Fruit fly (Drosophila melanogaster) whole organism, embryonic: Measurements from ENCODE around the gene CG10866.
A peak's percentile ranks its signal among the peaks of the same experiment; 100 is the strongest.

Experiments
- Ada2b ChIP-seq: fragments of 200-800 bp; sonication (Bioruptor generic); IDR thresholded peaks from 2 replicates; pipeline ENCODE4 v1.3.6; 2022; ENCODE audit warnings: missing biosample characterization, missing genetic modification characterization
- CG10366 ChIP-seq: fragments of 200-800 bp; sonication (Bioruptor generic); IDR thresholded peaks from 2 replicates; pipeline ENCODE4 v1.3.6; 2022; ENCODE audit warnings: missing biosample characterization, missing genetic modification characterization
- CG10979 ChIP-seq: fragments of 200-800 bp; sonication (Bioruptor generic); optimal IDR thresholded peaks from 2 replicates; lab custom pipeline; 2018; ENCODE audit warnings: missing biosample characterization, mild to moderate bottlenecking, missing genetic modification characterization, moderate library complexity
- CG11398 ChIP-seq: fragments of 200-800 bp; sonication (Bioruptor generic); optimal IDR thresholded peaks from 2 replicates; lab custom pipeline; 2016; ENCODE audit warnings: missing biosample characterization, missing genetic modification characterization
- CG11723 ChIP-seq: fragments of 200-800 bp; sonication (Bioruptor generic); optimal IDR thresholded peaks from 2 replicates; lab custom pipeline; 2017; ENCODE audit warnings: missing biosample characterization, mild to moderate bottlenecking, missing genetic modification characterization
- CG13624 ChIP-seq: fragments of 200-800 bp; sonication (Bioruptor generic); optimal IDR thresholded peaks from 2 replicates; lab custom pipeline; 2016; ENCODE audit warnings: missing biosample characterization, missing genetic modification characterization
- CG13775 ChIP-seq: fragments of 200-800 bp; sonication (Bioruptor generic); optimal IDR thresholded peaks from 3 replicates; lab custom pipeline; 2017; ENCODE audit warnings: missing biosample characterization, mild to moderate bottlenecking, missing genetic modification characterization
- CG13894 ChIP-seq: fragments of 200-800 bp; sonication (Bioruptor generic); optimal IDR thresholded peaks from 3 replicates; lab custom pipeline; 2018; ENCODE audit warnings: missing biosample characterization, mild to moderate bottlenecking, missing genetic modification characterization, moderate library complexity
- CG14710 ChIP-seq: fragments of 200-800 bp; sonication (Bioruptor generic); optimal IDR thresholded peaks from 3 replicates; lab custom pipeline; 2019; ENCODE audit warnings: missing biosample characterization, mild to moderate bottlenecking, missing genetic modification characterization, moderate library complexity
- CG1603 ChIP-seq: fragments of 200-800 bp; sonication (Bioruptor generic); optimal IDR thresholded peaks from 2 replicates; lab custom pipeline; 2019; ENCODE audit warnings: missing biosample characterization, mild to moderate bottlenecking, missing genetic modification characterization, moderate library complexity
- CG17328 ChIP-seq: fragments of 200-800 bp; sonication (Bioruptor generic); IDR thresholded peaks from 2 replicates; pipeline ENCODE4 v1.3.6; 2022; ENCODE audit warnings: missing biosample characterization, missing genetic modification characterization
- CG2202 ChIP-seq: fragments of 200-800 bp; sonication (Bioruptor generic); optimal IDR thresholded peaks from 2 replicates; lab custom pipeline; 2018; ENCODE audit warnings: missing biosample characterization, mild to moderate bottlenecking, missing genetic modification characterization
- CG32767 ChIP-seq: fragments of 200-800 bp; sonication (Bioruptor generic); IDR thresholded peaks from 2 replicates; pipeline ENCODE4 v1.3.6; 2022; ENCODE audit warnings: missing biosample characterization, missing genetic modification characterization
- CG3847 ChIP-seq: fragments of 200-800 bp; sonication (Bioruptor generic); IDR thresholded peaks from 2 replicates; pipeline ENCODE4 v1.3.6; 2022; ENCODE audit warnings: missing biosample characterization, missing genetic modification characterization
- CG4282 ChIP-seq: fragments of 200-800 bp; sonication (Bioruptor generic); optimal IDR thresholded peaks from 2 replicates; lab custom pipeline; 2016; ENCODE audit warnings: missing biosample characterization, missing genetic modification characterization
- CG4617 ChIP-seq: fragments of 200-800 bp; sonication (Bioruptor generic); optimal IDR thresholded peaks from 3 replicates; lab custom pipeline; 2016; ENCODE audit warnings: missing biosample characterization, missing genetic modification characterization, borderline replicate concordance
- CG6683 ChIP-seq: fragments of 200-800 bp; sonication (Bioruptor generic); optimal IDR thresholded peaks from 2 replicates; lab custom pipeline; 2017; ENCODE audit warnings: missing biosample characterization, mild to moderate bottlenecking, missing genetic modification characterization, missing genetic modification reagents
- CG7745 ChIP-seq: fragments of 200-800 bp; sonication (Bioruptor generic); optimal IDR thresholded peaks from 2 replicates; lab custom pipeline; 2018; ENCODE audit warnings: missing biosample characterization, mild to moderate bottlenecking, missing genetic modification characterization, moderate library complexity
- CG8281 ChIP-seq: fragments of 200-800 bp; sonication (Bioruptor generic); optimal IDR thresholded peaks from 2 replicates; lab custom pipeline; 2018; ENCODE audit warnings: missing biosample characterization, mild to moderate bottlenecking, missing genetic modification characterization, moderate library complexity
- CG9215 ChIP-seq: fragments of 200-800 bp; sonication (Bioruptor generic); IDR thresholded peaks from 2 replicates; pipeline ENCODE4 v1.3.6; 2022; ENCODE audit warnings: missing biosample characterization, missing genetic modification characterization
- CG9876 ChIP-seq: fragments of 200-800 bp; sonication (Bioruptor generic); optimal IDR thresholded peaks from 2 replicates; lab custom pipeline; 2016; ENCODE audit warnings: missing biosample characterization, missing genetic modification characterization
- D ChIP-seq, 2 experiments: fragments of 200-800 bp in 1 of 2; fragments of >200 bp in 1 of 2; sonication (Bioruptor generic) in 1 of 2; optimal IDR thresholded peaks; 2 replicates in 1 of 2; 3 replicates in 1 of 2; lab custom pipeline; 2017; ENCODE audit warnings: mild to moderate bottlenecking in 1 of 2, missing biosample characterization in 1 of 2, missing genetic modification characterization in 1 of 2, missing genetic modification reagents in 1 of 2
- Dad ChIP-seq: fragments of 200-800 bp; sonication (Bioruptor generic); optimal IDR thresholded peaks from 3 replicates; lab custom pipeline; 2016; ENCODE audit warnings: missing biosample characterization, missing genetic modification characterization
- E2f2 ChIP-seq: fragments of 200-800 bp; sonication (Bioruptor generic); IDR thresholded peaks from 2 replicates; pipeline ENCODE4 v1.3.6; 2022; ENCODE audit warnings: missing biosample characterization, missing genetic modification characterization
- H15 ChIP-seq: fragments of 200-800 bp; sonication (Bioruptor generic); IDR thresholded peaks from 3 replicates; pipeline ENCODE4 v1.3.6; 2022; ENCODE audit warnings: missing biosample characterization, missing genetic modification characterization
- HLH3B ChIP-seq: fragments of 200-800 bp; sonication (Bioruptor generic); IDR thresholded peaks from 2 replicates; pipeline ENCODE4 v1.3.6; 2022; ENCODE audit warnings: missing biosample characterization, missing genetic modification characterization
- HLH54F ChIP-seq: fragments of 200-800 bp; sonication (Bioruptor generic); optimal IDR thresholded peaks from 3 replicates; lab custom pipeline; 2016; ENCODE audit warnings: missing biosample characterization, missing genetic modification characterization
- Lim3 ChIP-seq: fragments of 200-800 bp; sonication (Bioruptor generic); IDR thresholded peaks from 2 replicates; pipeline ENCODE4 v1.3.6; 2022; ENCODE audit warnings: missing biosample characterization, missing genetic modification characterization
- Med ChIP-seq: fragments of 200-800 bp; sonication (Bioruptor generic); peaks from one replicate; lab custom pipeline; 2016; ENCODE audit warnings: missing biosample characterization, missing genetic modification characterization, mild to moderate bottlenecking, inconsistent platforms, moderate library complexity
- NC2β ChIP-seq: fragments of 200-800 bp; sonication (Bioruptor generic); optimal IDR thresholded peaks from 2 replicates; lab custom pipeline; 2016; ENCODE audit warnings: missing biosample characterization, missing genetic modification characterization
- Rfx ChIP-seq: fragments of 200-800 bp; sonication (Bioruptor generic); IDR thresholded peaks from 2 replicates; pipeline ENCODE4 v1.3.6; 2022; ENCODE audit warnings: missing biosample characterization, missing genetic modification characterization
- Sry-β ChIP-seq: fragments of 200-800 bp; sonication (Bioruptor generic); optimal IDR thresholded peaks from 2 replicates; lab custom pipeline; 2018; ENCODE audit warnings: missing biosample characterization, mild to moderate bottlenecking, missing genetic modification characterization, moderate library complexity
- Xbp1 ChIP-seq: fragments of 200-800 bp; sonication (Bioruptor generic); optimal IDR thresholded peaks from 3 replicates; lab custom pipeline; 2016; ENCODE audit warnings: missing biosample characterization, mild to moderate bottlenecking, missing genetic modification characterization
- ase ChIP-seq: fragments of 200-800 bp; sonication (Bioruptor generic); IDR thresholded peaks from 3 replicates; pipeline ENCODE4 v1.3.6; 2022; ENCODE audit warnings: missing biosample characterization, missing genetic modification characterization
- cwo ChIP-seq: fragments of 200-800 bp; sonication (Bioruptor generic); optimal IDR thresholded peaks from 3 replicates; lab custom pipeline; 2017; ENCODE audit warnings: missing biosample characterization, missing genetic modification characterization, mild to moderate bottlenecking, moderate library complexity, missing genetic modification reagents
- dmrt99B ChIP-seq: fragments of 200-800 bp; sonication (Bioruptor generic); optimal IDR thresholded peaks from 2 replicates; lab custom pipeline; 2018; ENCODE audit warnings: missing biosample characterization, mild to moderate bottlenecking, missing genetic modification characterization, moderate library complexity
- dysf ChIP-seq: fragments of 200-800 bp; sonication (Bioruptor generic); IDR thresholded peaks from 3 replicates; pipeline ENCODE4 v1.3.6; 2022; ENCODE audit warnings: missing biosample characterization, missing genetic modification characterization
- gce ChIP-seq: fragments of 200-800 bp; sonication (Bioruptor generic); IDR thresholded peaks from 3 replicates; pipeline ENCODE4 v1.3.6; 2022; ENCODE audit warnings: missing biosample characterization, missing genetic modification characterization
- grn ChIP-seq: fragments of 200-800 bp; sonication (Bioruptor generic); optimal IDR thresholded peaks from 3 replicates; lab custom pipeline; 2017; ENCODE audit warnings: missing biosample characterization, missing genetic modification characterization
- jing ChIP-seq: fragments of 200-800 bp; sonication (Bioruptor generic); optimal IDR thresholded peaks from 2 replicates; lab custom pipeline; 2018; ENCODE audit warnings: missing biosample characterization, mild to moderate bottlenecking, missing genetic modification characterization
- knrl ChIP-seq: fragments of 200-800 bp; sonication (Bioruptor generic); IDR thresholded peaks from 3 replicates; pipeline ENCODE4 v1.3.6; 2022; ENCODE audit warnings: missing biosample characterization, missing genetic modification characterization; ENCODE audit not compliant: partially characterized antibody
- nau ChIP-seq: fragments of 200-800 bp; sonication (Bioruptor generic); optimal IDR thresholded peaks from 3 replicates; lab custom pipeline; 2017; ENCODE audit warnings: missing biosample characterization, mild to moderate bottlenecking, missing genetic modification characterization, missing genetic modification reagents
- sens ChIP-seq: fragments of 200-800 bp; sonication (Bioruptor generic); peaks from one replicate; lab custom pipeline; 2016; ENCODE audit warnings: missing biosample characterization, missing genetic modification characterization
- seq ChIP-seq: fragments of 200-800 bp; sonication (Bioruptor generic); IDR thresholded peaks from 2 replicates; pipeline ENCODE4 v1.3.6; 2022; ENCODE audit warnings: missing biosample characterization, missing genetic modification characterization
- sna ChIP-seq: fragments of 200-800 bp; sonication (Bioruptor generic); IDR thresholded peaks from 2 replicates; pipeline ENCODE4 v1.3.6; 2022; ENCODE audit warnings: missing biosample characterization, missing genetic modification characterization; ENCODE audit not compliant: partially characterized antibody
- tll ChIP-seq, 2 experiments: fragments of 200-800 bp in 1 of 2; fragments of >200 bp in 1 of 2; sonication (Bioruptor generic) in 1 of 2; optimal IDR thresholded peaks; 2 replicates each; lab custom pipeline; 2017 to 2019; ENCODE audit warnings: missing biosample characterization in 2 of 2, missing genetic modification characterization in 2 of 2, mild to moderate bottlenecking in 1 of 2, moderate library complexity in 1 of 2
- trem ChIP-seq: fragments of 200-800 bp; optimal IDR thresholded peaks from 3 replicates; lab custom pipeline; 2019; ENCODE audit warnings: missing biosample characterization, mild to moderate bottlenecking, missing genetic modification characterization, moderate library complexity
- tup ChIP-seq: fragments of 200-800 bp; sonication (Bioruptor generic); optimal IDR thresholded peaks from 2 replicates; lab custom pipeline; 2016; ENCODE audit warnings: missing biosample characterization, mild to moderate bottlenecking, missing genetic modification characterization, moderate library complexity
- wor ChIP-seq: fragments of 200-800 bp; sonication (Bioruptor generic); IDR thresholded peaks from 2 replicates; pipeline ENCODE4 v1.3.6; 2022; ENCODE audit warnings: missing biosample characterization, missing genetic modification characterization

The CG10866 gene

DNA sequence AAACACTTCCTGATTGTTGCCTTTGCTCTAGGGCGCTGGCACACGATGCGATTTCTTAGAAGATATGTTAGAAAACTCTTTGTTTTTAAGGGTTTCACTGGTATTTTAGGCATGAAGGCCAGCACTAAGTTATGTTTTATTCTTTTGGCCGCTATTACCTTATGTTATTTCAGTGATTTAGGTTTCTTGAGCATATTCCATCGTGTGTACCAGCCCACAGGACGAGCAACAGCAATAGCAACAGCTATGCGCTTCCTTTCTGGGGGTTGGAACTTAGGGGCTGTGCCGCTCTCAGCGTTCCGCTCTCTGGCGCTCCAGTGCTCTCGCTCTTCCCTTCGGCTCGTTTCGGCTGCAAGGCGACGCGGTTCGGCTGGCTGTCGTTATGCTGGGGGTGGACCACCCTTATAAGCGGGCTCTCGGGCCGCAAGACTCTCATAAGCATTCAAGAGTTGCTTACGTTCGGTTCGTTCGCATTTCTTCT lies 45.7 kb upstream of the CG10866 start, which contains the start of gene scrt (continued):
- TF ChIP-seq CG10366 (GFP tag; lab: Robert Waterston, UW) (peak; percentile 9; the same call in 1 of the 2 replicates), wor (GFP tag; lab: Robert Waterston, UW) (0 out of 2 replicates have a peak, but pooled peaks have one; percentile 17), Xbp1 (GFP tag; lab: Kevin White, UChicago) (peak; percentile 38), tup (GFP tag; lab: Kevin White, UChicago) (no peak), Ada2b (peak; percentile 51), E2f2 (GFP tag; lab: Robert Waterston, UW) (peak; percentile 15; the same call in 1 of the 2 replicates), CG9876 (GFP tag; lab: Kevin White, UChicago) (peak; percentile 8), CG13624 (GFP tag; lab: Kevin White, UChicago) (no peak), jing (GFP tag; lab: Kevin White, UChicago) (peak; percentile 29), CG8281 (tag; lab: Kevin White, UChicago) (no peak), CG32767 (peak; percentile 41; the same call in 1 of the 2 replicates), Dad (GFP tag; lab: Kevin White, UChicago) (peak; percentile 39), knrl (peak; percentile 72; the same call in 2 of the 3 replicates), CG17328 (0 out of 2 replicates have a peak, but pooled peaks have one; percentile 33), CG10979 (tag; lab: Kevin White, UChicago) (peak; percentile 91), Rfx (peak; percentile 32; the same call in 1 of the 2 replicates), dmrt99B (peak; percentile 43), CG2202 (peak; percentile 8), CG9215 (GFP tag; lab: Robert Waterston, UW) (0 out of 2 replicates have a peak, but pooled peaks have one; percentile 29), seq (GFP tag; lab: Robert Waterston, UW) (peak; percentile 73), HLH3B (GFP tag; lab: Robert Waterston, UW) (0 out of 2 replicates have a peak, but pooled peaks have one; percentile 35), dysf (GFP tag; lab: Robert Waterston, UW) (peak; percentile 71), CG11398 (GFP tag; lab: Kevin White, UChicago) (peak; percentile 22), nau (GFP tag; lab: Kevin White, UChicago) (no peak), CG11723 (GFP tag; lab: Kevin White, UChicago) (peak; percentile 21), CG4282 (GFP tag; lab: Kevin White, UChicago) (no peak), grn (GFP tag; lab: Kevin White, UChicago) (no peak), NC2β (GFP tag; lab: Kevin White, UChicago) (peak; percentile 32), sens (GFP tag; lab: Kevin White, UChicago) (peak; percentile 90), H15 (0 out of 3 replicates have a peak, but pooled peaks have one; percentile 47), trem (tag; lab: Kevin White, UChicago) (no peak), CG13894 (tag; lab: Kevin White, UChicago) (no peak), Med (GFP tag; lab: Kevin White, UChicago) (peak; percentile 62), CG14710 (peak; percentile 70), sna (GFP tag; lab: Robert Waterston, UW) (peak; percentile 66), Lim3 (0 out of 2 replicates have a peak, but pooled peaks have one; percentile 32), CG4617 (GFP tag; lab: Kevin White, UChicago) (no peak), gce (GFP tag; lab: Robert Waterston, UW) (0 out of 3 replicates have a peak, but pooled peaks have one; percentile 21), CG1603 (tag; lab: Kevin White, UChicago) (peak; percentile 54), HLH54F (GFP tag; lab: Kevin White, UChicago) (peak; percentile 41), ase (GFP tag; lab: Robert Waterston, UW) (0 out of 3 replicates have a peak, but pooled peaks have one; percentile 29), tll (GFP tag; optimal IDR thresholded peaks at IDR 0.05; lab: Kevin White, UChicago) (peak in 1 of 2 experiments; percentile 50), CG7745 (tag; lab: Kevin White, UChicago) (no peak), CG13775 (GFP tag; lab: Kevin White, UChicago) (peak; percentile 86), CG6683 (GFP tag; lab: Kevin White, UChicago) (peak; percentile 28), Sry-β (GFP tag; lab: Kevin White, UChicago) (no peak), D (optimal IDR thresholded peaks at IDR 0.05; lab: Kevin White, UChicago) (peak; percentile 55), D (GFP tag; optimal IDR thresholded peaks at IDR 0.05; lab: Kevin White, UChicago) (peak; percentile 57), cwo (GFP tag; lab: Kevin White, UChicago) (no peak), CG3847 (GFP tag; lab: Robert Waterston, UW) (no peak)
